Worm (Caenorhabditis elegans) whole organism, L2 larva: ENCODE results near the gene lgc-42.

Source experiments
- elt-1 ChIP-seq: fragments of 150-350 bp; optimal IDR thresholded peaks from 2 replicates; lab custom pipeline; 2014; ENCODE audit warnings: missing biosample characterization, missing genetic modification characterization
- unc-39 ChIP-seq: fragments of 150-350 bp; optimal IDR thresholded peaks from 2 replicates; lab custom pipeline; 2014; ENCODE audit warnings: missing biosample characterization, missing genetic modification characterization

DNA sequence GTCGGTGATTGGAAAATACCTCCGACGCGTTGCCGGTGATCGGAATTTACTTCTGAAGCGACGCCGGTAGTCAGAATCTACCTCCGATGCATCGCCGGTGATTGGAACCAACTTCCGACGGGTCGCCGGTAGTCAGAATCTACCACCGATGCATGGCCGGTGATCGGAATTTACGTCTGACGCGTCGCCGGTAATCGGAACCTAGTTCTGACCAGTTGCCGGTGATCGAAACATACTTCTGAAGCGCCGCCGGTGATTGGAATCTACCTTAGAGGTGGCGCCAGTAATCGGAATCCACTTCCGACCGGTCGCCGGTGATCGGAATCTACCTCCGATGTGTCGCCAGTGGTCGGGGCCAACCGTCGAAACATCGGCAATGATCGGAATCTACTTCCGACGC, 10.7 kb downstream of the lgc-42 start:
- no peak for TF ChIP-seq elt-1 (tag; lab: Kevin White, UChicago)
- no peak for TF ChIP-seq unc-39
